Fruit fly (Drosophila melanogaster) whole organism: ENCODE measurements around the gene CG42831.
A peak's percentile ranks its signal among the peaks of the same experiment; 100 is the strongest.

Experiments used
- CG8478 ChIP-seq: fragments of >200 bp; optimal IDR thresholded peaks from 2 replicates; lab custom pipeline; 2018; ENCODE audit warnings: inconsistent platforms
- Dll ChIP-seq: fragments of >200 bp; optimal IDR thresholded peaks from 2 replicates; lab custom pipeline; 2017
- EcR ChIP-seq, 2 experiments: fragments of >200 bp; optimal IDR thresholded peaks; 2 replicates each; lab custom pipeline; 2017; ENCODE audit warnings: missing biosample characterization in 2 of 2, missing genetic modification characterization in 2 of 2, missing genetic modification reagents in 2 of 2
- pan ChIP-seq: fragments of >200 bp; optimal IDR thresholded peaks from 2 replicates; lab custom pipeline; 2017
- psq ChIP-seq: fragments of >200 bp; optimal IDR thresholded peaks from 2 replicates; lab custom pipeline; 2017
- usp ChIP-seq: fragments of >200 bp; optimal IDR thresholded peaks from 2 replicates; lab custom pipeline; 2017; ENCODE audit warnings: missing biosample characterization, missing genetic modification characterization, mixed read lengths

Gene CG42831

DNA sequence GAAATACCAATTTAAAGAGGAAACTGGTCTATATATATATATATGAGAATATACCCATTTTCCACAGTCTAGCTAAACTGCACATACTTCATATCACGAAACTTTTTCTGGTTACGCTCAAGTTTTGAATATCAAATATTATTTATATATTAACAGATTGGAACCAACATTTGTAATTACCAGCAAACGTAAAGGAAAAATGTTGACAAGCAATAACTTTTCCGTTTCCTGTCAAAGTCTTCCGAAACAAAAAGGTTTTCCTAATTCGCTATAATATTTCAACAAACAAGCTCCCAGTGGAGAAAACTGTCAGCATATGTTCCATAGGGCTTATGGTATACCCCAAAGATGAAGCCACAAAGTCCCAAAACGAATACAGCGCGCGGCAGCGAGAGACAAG, at the start of gene CG42831:
CG42831 (plus strand) TSS at position 301 of the 400 bp plus-strand sequence.
- TF ChIP-seq EcR (GFP tag; optimal IDR thresholded peaks at IDR 0.05; lab: Kevin White, UChicago) (no peak), pan (lab: Kevin White, UChicago) (no peak), psq (lab: Kevin White, UChicago) (no peak), CG8478 (lab: Kevin White, UChicago) (no peak), usp (no peak), Dll (lab: Kevin White, UChicago) (no peak)

DNA sequence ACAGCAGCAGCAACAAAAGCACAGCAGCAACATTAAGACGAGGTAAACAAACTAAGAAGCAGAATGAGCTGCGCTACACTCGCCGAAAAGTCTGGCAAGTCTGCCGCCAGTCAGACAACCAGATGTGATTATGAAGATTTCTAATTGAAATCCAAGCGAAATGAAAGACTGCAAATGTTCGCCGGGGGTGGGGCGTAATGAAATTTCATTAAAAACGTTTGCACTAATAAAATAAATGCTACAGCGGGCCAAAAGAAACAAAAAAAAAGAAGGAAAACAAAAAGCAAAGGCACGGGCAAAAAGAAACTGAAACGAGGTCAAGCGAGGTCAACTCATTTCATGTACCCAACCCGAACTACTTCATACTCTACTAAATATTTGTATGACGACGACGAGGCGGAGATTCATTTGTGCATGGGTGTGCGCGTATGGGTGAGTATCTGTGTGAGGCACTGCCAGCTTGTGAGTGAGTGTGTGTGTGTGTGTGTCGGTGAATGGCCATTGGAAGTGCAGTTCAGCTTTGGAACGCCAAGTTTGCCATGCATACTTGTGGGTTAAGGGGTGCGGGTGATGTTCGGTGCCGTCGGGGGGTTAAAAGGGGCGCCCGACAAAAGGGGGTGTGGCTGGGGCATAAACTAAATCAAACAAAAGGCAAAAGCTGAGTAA, 48.0 kb upstream of the CG42831 start:
- TF ChIP-seq Dll (lab: Kevin White, UChicago) (no peak), EcR (GFP tag; optimal IDR thresholded peaks at IDR 0.05; lab: Kevin White, UChicago) (peak in 1 of 2 experiments; percentile 81)

DNA sequence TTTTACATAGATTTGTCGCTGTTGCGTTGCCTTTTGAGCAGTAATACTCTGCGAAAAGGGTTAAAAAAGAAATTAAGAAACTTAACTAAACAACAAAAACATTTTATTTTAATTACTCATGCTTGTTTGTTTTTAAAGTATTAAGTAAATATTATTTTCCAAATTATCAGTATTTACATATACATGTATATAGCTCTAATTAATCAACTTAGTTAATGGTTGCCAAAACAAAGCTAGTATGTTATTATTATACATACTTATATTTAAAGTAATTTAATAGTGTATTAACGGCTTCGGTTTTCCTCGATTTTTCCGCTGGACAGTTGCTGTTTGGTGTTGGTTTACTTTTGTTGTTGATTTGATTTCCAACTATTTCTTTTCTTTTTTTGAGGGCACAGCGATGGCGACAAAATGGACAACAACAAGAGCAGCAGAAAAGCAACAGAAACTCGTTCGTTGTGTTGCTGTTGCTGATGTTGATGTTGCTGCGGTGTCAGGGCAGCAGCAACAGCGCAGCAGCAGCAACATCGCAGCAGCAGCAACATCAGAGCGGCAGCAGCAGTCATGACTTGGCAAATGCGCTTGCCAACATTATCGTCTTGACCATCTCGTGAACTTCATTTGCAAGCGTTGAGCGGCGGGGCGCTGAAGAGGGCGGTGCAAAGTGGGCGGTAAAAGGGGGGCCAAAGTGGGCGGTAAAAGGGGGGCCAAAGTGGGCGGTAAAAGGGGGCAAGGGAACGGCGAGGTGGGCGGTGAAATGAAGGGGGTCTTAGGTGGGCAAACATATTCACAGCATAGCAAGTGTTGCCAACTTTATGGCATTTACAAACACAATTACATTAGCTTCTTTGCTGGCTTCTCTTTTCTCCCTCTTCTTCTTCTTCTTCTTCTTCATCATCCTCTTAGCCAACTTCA, 47.2 kb upstream of the CG42831 start:
- TF ChIP-seq EcR (GFP tag; optimal IDR thresholded peaks at IDR 0.05; lab: Kevin White, UChicago) (peak in 1 of 2 experiments; percentile 51), usp (no peak), CG8478 (lab: Kevin White, UChicago) (no peak)

DNA sequence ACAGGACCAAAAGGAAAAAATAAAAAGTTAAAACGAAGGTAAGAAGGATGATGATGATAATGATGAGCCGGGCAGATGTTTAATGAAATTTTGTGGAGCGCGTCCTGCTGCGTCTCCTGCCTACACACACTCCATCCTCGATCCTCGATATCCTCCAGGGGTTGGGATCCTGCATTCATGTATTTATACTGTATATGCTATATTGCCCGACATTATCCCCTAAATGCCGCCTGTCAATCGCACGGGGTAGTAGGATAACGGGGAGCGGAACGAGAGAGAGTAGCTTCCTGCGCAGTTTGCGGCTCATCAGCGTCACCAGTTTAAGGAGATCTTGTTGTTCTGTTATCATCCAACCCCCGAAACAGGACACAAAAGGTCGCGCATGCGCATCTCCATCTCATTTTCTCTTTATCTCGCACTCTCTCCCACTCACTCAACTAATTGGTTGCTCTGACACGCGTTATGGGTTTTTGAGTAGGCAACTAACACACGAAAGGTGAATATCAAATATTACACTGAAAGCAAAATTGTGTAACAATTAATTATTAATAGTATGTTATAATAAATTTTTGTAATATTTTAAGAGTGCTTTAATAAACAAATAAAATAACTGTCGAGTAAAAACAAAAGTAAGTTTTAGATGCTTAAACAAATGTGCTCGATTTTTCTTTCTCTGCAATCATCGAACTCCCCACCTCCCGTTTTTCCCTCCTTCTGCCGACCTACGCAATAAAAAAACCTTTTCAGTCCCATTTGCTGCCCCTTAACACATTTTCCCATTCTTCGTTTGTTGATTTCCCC, 45.2 kb upstream of the CG42831 start:
- TF ChIP-seq pan (lab: Kevin White, UChicago) (no peak), CG8478 (lab: Kevin White, UChicago) (no peak), EcR (GFP tag; optimal IDR thresholded peaks at IDR 0.05; lab: Kevin White, UChicago) (no peak), psq (lab: Kevin White, UChicago) (no peak), usp (no peak), Dll (lab: Kevin White, UChicago) (no peak)

DNA sequence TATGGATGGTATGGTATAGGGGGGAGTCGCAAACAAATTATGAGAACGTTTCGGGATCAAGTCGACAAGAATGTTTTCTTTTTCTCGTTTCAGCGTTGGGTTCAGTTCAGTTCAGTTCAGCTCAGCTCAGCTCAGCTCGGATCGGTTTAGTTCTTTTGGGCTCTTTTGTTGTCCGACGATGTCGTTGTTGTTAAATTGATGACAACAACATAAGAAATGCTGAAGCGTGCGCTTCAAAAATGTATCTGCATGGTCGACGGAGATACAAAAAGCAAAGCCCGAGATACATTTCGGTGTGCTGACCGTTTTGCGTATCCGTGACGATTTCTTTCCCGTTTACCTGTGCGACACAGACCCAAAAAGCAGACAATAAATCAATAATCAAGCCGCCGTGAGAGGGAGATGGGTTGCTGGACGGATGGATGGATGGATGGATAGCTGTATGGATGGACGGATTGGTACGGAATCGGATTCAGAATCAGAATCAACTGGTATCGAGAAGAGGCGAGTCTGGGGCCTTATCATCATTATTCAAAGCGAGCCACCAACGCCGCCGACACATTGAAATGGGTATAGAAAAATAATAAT, 42.9 kb upstream of the CG42831 start, which contains the start of gene CG43245:
CG43245 (plus strand) TSS at position 310 of the 588 bp plus-strand sequence.
- TF ChIP-seq psq (lab: Kevin White, UChicago), result no peak
- TF ChIP-seq Dll (lab: Kevin White, UChicago), result no peak
- no peak for TF ChIP-seq pan (lab: Kevin White, UChicago)
- TF ChIP-seq usp, result no peak
- no peak for TF ChIP-seq EcR (GFP tag; optimal IDR thresholded peaks at IDR 0.05; lab: Kevin White, UChicago)
- TF ChIP-seq CG8478 (lab: Kevin White, UChicago), result no peak

DNA sequence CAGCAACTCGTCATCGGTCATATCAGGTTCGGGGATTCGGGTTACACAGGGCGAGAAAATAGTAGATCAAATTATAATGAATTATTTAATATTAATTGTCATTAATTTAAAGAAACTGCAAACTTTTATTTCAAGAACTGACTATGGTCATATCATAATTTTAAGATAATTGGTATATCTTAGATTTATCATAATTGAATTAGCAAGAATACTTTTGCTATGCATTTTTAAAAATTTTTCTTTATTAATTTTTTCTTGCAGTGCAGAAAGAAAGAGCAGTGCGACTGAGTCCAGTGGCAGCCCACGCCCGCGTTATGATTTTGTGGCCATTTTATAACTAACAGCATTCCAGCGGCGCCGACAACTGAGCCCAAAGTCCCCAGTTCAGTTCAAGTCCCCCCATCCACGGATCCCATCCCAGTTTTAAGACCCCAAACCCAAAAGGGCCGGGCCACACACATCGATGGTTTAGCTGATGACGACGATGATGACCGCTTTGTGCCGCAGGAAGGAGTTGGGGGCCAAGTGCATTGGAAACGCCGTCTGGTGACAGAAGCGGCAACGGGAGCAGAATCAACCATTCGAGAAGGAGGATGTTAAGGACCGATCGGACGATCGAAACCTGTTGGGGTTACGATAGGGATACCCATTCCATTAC, 42.0 kb upstream of the CG42831 start:
- no peak for TF ChIP-seq psq (lab: Kevin White, UChicago)
- no peak for TF ChIP-seq usp
- no peak for TF ChIP-seq Dll (lab: Kevin White, UChicago)
- no peak for TF ChIP-seq CG8478 (lab: Kevin White, UChicago)
- no peak for TF ChIP-seq pan (lab: Kevin White, UChicago)
- no peak for TF ChIP-seq EcR (GFP tag; optimal IDR thresholded peaks at IDR 0.05; lab: Kevin White, UChicago)

DNA sequence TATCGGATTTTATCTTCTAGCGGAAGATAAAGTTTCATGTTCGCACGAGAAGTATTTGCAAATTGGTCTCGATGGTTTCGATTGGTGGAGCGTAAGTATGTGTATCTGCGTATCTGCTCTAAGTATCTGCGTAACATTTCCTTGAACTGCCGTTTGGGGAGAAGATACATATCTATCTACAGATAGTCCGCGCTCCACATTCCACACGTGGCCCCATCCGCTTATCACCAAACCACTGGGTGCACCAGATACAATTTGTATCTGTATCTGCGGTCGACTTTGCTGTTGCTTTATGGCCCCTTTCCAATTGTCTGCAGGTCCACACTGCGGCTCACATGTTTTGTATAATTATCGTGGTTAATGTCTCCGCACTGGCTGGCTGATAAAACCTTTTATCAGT, 41.0 kb upstream of the CG42831 start:
- TF ChIP-seq Dll (lab: Kevin White, UChicago) (no peak), pan (lab: Kevin White, UChicago) (no peak), usp (no peak), EcR (GFP tag; optimal IDR thresholded peaks at IDR 0.05; lab: Kevin White, UChicago) (no peak), CG8478 (lab: Kevin White, UChicago) (no peak), psq (lab: Kevin White, UChicago) (no peak)

DNA sequence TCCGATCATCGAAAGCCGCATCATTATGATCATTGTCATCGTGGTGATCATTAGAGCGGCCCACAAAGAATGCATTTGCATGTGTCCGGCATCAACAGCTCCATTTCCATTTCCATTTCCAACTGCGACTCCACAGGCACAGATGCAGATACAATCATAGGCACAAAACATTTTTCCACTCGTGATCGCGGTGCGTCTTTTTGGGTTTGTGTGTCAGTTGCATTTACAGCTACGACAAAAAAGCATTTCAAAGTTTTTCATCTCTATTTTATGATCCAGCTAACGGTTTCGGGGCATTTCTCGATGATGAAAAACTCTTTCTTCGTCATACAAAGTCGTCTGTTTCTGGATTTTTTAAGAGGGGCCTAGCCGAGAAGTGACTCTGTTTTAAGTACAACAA, 39.4 kb upstream of the CG42831 start:
- TF ChIP-seq usp (no peak), CG8478 (lab: Kevin White, UChicago) (no peak), pan (lab: Kevin White, UChicago) (no peak), Dll (lab: Kevin White, UChicago) (no peak), EcR (GFP tag; optimal IDR thresholded peaks at IDR 0.05; lab: Kevin White, UChicago) (no peak), psq (lab: Kevin White, UChicago) (no peak)

DNA sequence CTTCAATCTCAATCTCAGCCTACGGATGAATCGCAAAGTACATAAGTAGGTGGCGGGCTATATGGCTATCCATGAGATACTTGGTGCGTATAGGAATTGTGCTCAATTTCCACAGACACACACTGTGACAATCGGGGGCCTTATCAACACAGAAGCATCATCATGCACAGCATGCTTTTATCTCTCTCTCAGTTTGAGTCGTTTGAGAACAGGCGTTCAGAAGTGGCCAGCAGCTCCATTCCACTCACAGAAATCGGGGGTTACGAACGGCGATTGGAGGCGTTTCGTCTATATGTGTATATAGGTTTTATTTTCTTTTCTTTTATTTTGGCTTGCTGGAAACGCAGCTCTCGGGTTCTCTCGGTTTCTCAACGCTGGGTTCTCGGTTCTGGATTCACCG, 38.9 kb upstream of the CG42831 start:
- TF ChIP-seq CG8478 (lab: Kevin White, UChicago), result no peak
- no peak for TF ChIP-seq psq (lab: Kevin White, UChicago)
- no peak for TF ChIP-seq Dll (lab: Kevin White, UChicago)
- no peak for TF ChIP-seq usp
- TF ChIP-seq EcR (GFP tag; optimal IDR thresholded peaks at IDR 0.05; lab: Kevin White, UChicago), result no peak
- no peak for TF ChIP-seq pan (lab: Kevin White, UChicago)

DNA sequence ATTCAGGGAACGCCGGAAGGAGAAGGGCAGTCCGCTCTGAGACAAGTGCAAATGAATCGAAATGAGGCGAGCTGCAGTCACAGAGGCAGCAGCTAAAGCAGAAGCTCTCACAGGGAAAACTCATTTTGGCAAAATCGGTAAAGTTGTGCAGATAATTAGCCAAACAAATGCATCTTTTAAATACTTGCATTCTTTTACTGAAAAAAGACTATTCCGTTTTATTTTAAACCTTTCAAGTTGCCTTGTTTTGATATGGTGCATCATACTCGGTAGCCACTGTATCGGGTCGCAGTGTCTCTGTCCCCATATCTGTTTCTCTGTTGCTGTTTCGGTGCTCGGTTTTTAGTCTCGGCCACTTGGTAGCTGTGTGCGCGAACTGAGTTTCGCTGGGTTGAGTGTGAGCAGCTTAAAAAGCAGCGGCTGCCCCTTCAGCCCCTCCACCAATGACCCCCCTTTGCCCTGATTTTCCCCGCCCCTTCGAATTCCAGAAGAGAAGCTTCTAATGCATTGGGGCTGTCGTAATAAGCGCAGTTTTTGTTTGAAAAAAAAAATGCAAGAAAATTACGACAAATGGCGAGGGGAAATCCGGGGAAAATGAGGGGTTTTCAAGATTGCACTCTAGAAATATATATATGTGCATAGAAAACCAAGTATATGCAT, 38.1 kb upstream of the CG42831 start:
- TF ChIP-seq EcR (GFP tag; optimal IDR thresholded peaks at IDR 0.05; lab: Kevin White, UChicago), result peak; percentile 37 to 53
- no peak for TF ChIP-seq psq (lab: Kevin White, UChicago)
